Fruit fly (Drosophila melanogaster): ENCODE measurements around the gene Bka.

The Bka gene

DNA sequence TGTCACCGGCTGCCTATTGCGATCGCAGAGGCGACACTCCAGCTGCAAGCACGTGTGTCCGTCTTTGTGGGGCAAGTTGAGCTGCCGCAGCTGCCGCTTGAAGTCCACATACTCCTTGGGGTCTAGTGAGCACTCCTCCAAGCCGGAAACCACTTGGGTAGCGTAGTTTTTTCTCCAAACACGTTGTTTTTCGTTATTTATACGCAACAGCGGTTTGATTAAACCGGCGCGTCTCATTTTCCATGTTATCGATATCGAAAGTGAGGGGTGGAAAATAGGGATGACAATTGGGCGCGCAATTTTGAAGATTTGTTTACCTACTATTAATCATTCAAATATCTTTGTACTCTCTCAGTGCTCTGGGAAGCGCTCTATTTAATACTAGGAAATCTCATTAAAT is 1.9 kb upstream of the Bka start, which contains the start of gene mtDNA-helicase (continued):
- no peak for TF ChIP-seq Hey (tag; optimal IDR thresholded peaks at IDR 0.05)
- TF ChIP-seq CG18599 (GFP tag; optimal IDR thresholded peaks at IDR 0.05) = no peak
- TF ChIP-seq B-H2 (GFP tag; optimal IDR thresholded peaks at IDR 0.05) = no peak
- no peak for TF ChIP-seq bsh (GFP tag; optimal IDR thresholded peaks at IDR 0.05)
- no peak for TF ChIP-seq sima (GFP tag; optimal IDR thresholded peaks at IDR 0.05)
- TF ChIP-seq dysf (GFP tag; IDR thresholded peaks at IDR 0.05) = no peak
- no peak for TF ChIP-seq CG31224 (GFP tag; IDR thresholded peaks at IDR 0.05)
- no peak for TF ChIP-seq BtbVII (GFP tag; optimal IDR thresholded peaks at IDR 0.05)
- peak; percentile 72 for TF ChIP-seq Sry-δ (GFP tag; optimal IDR thresholded peaks at IDR 0.05)
- TF ChIP-seq Fer2 (tag; optimal IDR thresholded peaks at IDR 0.05) = no peak
- TF ChIP-seq Doc3 (GFP tag; IDR thresholded peaks at IDR 0.05; ENCODE audit: partially characterized antibody) = peak; percentile 51; the same call in 1 of the 3 replicates
- TF ChIP-seq vvl (GFP tag; IDR thresholded peaks at IDR 0.05) = no peak
- TF ChIP-seq Xrp1 (GFP tag; IDR thresholded peaks at IDR 0.05) = no peak
- TF ChIP-seq sna (GFP tag; IDR thresholded peaks at IDR 0.05; ENCODE audit: partially characterized antibody) = peak; percentile 61; the same call in 1 of the 2 replicates
- TF ChIP-seq ci (GFP tag; IDR thresholded peaks at IDR 0.05) = no peak
- no peak for TF ChIP-seq CG4404 (GFP tag; IDR thresholded peaks at IDR 0.05)
- no peak for TF ChIP-seq CG31441 (GFP tag; IDR thresholded peaks at IDR 0.05)
- TF ChIP-seq CG13123 (GFP tag; optimal IDR thresholded peaks at IDR 0.05) = no peak
- no peak for TF ChIP-seq cg (GFP tag; optimal IDR thresholded peaks at IDR 0.05)
- no peak for TF ChIP-seq CG7786 (GFP tag; optimal IDR thresholded peaks at IDR 0.05)
- TF ChIP-seq CG12071 (GFP tag; optimal IDR thresholded peaks at IDR 0.05) = no peak
- TF ChIP-seq CG4617 (GFP tag; optimal IDR thresholded peaks at IDR 0.05; ENCODE audit: borderline replicate concordance) = no peak
- peak; percentile 0 for TF ChIP-seq CG2120 (GFP tag; optimal IDR thresholded peaks at IDR 0.05)
- TF ChIP-seq HmgD (GFP tag; optimal IDR thresholded peaks at IDR 0.05) = no peak
- no peak for TF ChIP-seq bcd (GFP tag; optimal IDR thresholded peaks at IDR 0.05)
- TF ChIP-seq BEAF-32 (GFP tag; optimal IDR thresholded peaks at IDR 0.05) = peak; percentile 58
- no peak for TF ChIP-seq mld (GFP tag; IDR thresholded peaks at IDR 0.05; ENCODE audit: partially characterized antibody)
- no peak for TF ChIP-seq grau (tag; optimal IDR thresholded peaks at IDR 0.05)
- TF ChIP-seq Xbp1 (GFP tag; optimal IDR thresholded peaks at IDR 0.05) = no peak
- no peak for TF ChIP-seq sqz (GFP tag; optimal IDR thresholded peaks at IDR 0.05)
- TF ChIP-seq CTCF (GFP tag; optimal IDR thresholded peaks at IDR 0.05) = no peak
- TF ChIP-seq gsb-n (tag; optimal IDR thresholded peaks at IDR 0.05) = no peak
- no peak for TF ChIP-seq Optix (GFP tag; IDR thresholded peaks at IDR 0.05)
- TF ChIP-seq scrt (GFP tag; optimal IDR thresholded peaks at IDR 0.05) = no peak
- TF ChIP-seq CG11695 (GFP tag; IDR thresholded peaks at IDR 0.05) = no peak
- TF ChIP-seq Jarid2 (GFP tag; optimal IDR thresholded peaks at IDR 0.05) = no peak
- no peak for TF ChIP-seq pros (GFP tag; optimal IDR thresholded peaks at IDR 0.05)
- TF ChIP-seq lilli (GFP tag; optimal IDR thresholded peaks at IDR 0.05) = no peak
- no peak for TF ChIP-seq Dfd (GFP tag; optimal IDR thresholded peaks at IDR 0.05)
- TF ChIP-seq knrl (GFP tag; IDR thresholded peaks at IDR 0.05; ENCODE audit: partially characterized antibody) = peak; percentile 41; the same call in 2 of the 3 replicates
- no peak for TF ChIP-seq CG10959 (GFP tag; IDR thresholded peaks at IDR 0.05)
- TF ChIP-seq CG13287 (GFP tag; IDR thresholded peaks at IDR 0.05; ENCODE audit: partially characterized antibody) = peak; percentile 65
- TF ChIP-seq Max (GFP tag; optimal IDR thresholded peaks at IDR 0.05) = peak; percentile 18
- peak; percentile 31 for TF ChIP-seq CG17186 (GFP tag; optimal IDR thresholded peaks at IDR 0.05)
- no peak for TF ChIP-seq tx (GFP tag; optimal IDR thresholded peaks at IDR 0.05)
- TF ChIP-seq Scr (GFP tag; IDR thresholded peaks at IDR 0.05; ENCODE audit: partially characterized antibody) = peak; percentile 62
- TF ChIP-seq jigr1 (GFP tag; IDR thresholded peaks at IDR 0.05) = no peak
- TF ChIP-seq CG16813 (GFP tag; IDR thresholded peaks at IDR 0.05; ENCODE audit: partially characterized antibody) = peak; percentile 38; the same call in 1 of the 3 replicates
- TF ChIP-seq CG4730 (GFP tag; IDR thresholded peaks at IDR 0.05) = no peak
- TF ChIP-seq Lhr (GFP tag; optimal IDR thresholded peaks at IDR 0.05) = no peak
- no peak for TF ChIP-seq Elba2 (GFP tag; optimal IDR thresholded peaks at IDR 0.05)
